Fruit fly (Drosophila melanogaster): ENCODE measurements around the gene CG33783.

- no peak for TF ChIP-seq CG12104 (GFP tag; optimal IDR thresholded peaks at IDR 0.05)
- TF ChIP-seq CG4730 (GFP tag; IDR thresholded peaks at IDR 0.05): 0 out of 2 replicates have a peak, but pooled peaks have one; percentile 18
These were observed 34.1 kb downstream of the CG33783 start for dm6 chr3R:10100498-10101196.
